Comparison of ENCODE assay signal across 4 worm cellular contexts in genomic region chrV:9699216-9699615, ce11.
TF ChIP-seq lines count a peak whose summit lies in the region.

No protein-coding gene starts in this region.

TF ChIP-seq in whole organism, L1 larva, 84 proteins besides CTCF, POLR2A, EP300 and RAD21:
- TF ChIP-seq elt-2 (tag; optimal IDR thresholded peaks at IDR 0.05; lab: Kevin White, UChicago) = peak; percentile 9
- no peak for TF ChIP-seq nhr-85 (tag; lab: Kevin White, UChicago)

TF ChIP-seq in whole organism, L3 larva, 47 proteins besides CTCF, POLR2A, EP300 and RAD21:
- TF ChIP-seq lin-15B (tag; optimal IDR thresholded peaks at IDR 0.05; lab: Kevin White, UChicago) = no peak
- TF ChIP-seq elt-2 (tag; optimal IDR thresholded peaks at IDR 0.05; lab: Kevin White, UChicago) = peak; percentile 15

TF ChIP-seq in whole organism, L4 larva, 104 proteins besides CTCF, POLR2A, EP300 and RAD21:
- TF ChIP-seq snpc-1.2 (GFP tag; IDR thresholded peaks at IDR 0.05; lab: Robert Waterston, UW) (no peak), dve-1 (tag; optimal IDR thresholded peaks at IDR 0.05; lab: Kevin White, UChicago; ENCODE audit: insufficient read depth) (peak; percentile 8), rbr-2 (tag; optimal IDR thresholded peaks at IDR 0.05; lab: Kevin White, UChicago) (no peak), Y5F2A.4 (GFP tag; optimal IDR thresholded peaks at IDR 0.05; lab: Kevin White, UChicago) (no peak), nhr-6 (tag; optimal IDR thresholded peaks at IDR 0.05; lab: Kevin White, UChicago) (no peak), pha-4 (GFP tag; IDR thresholded peaks at IDR 0.05; lab: Robert Waterston, UW) (no peak), pha-4 (tag; optimal IDR thresholded peaks at IDR 0.05; lab: Kevin White, UChicago) (no peak), fkh-10 (GFP tag; optimal IDR thresholded peaks at IDR 0.05; lab: Kevin White, UChicago) (no peak), spr-1 (tag; optimal IDR thresholded peaks at IDR 0.05; lab: Kevin White, UChicago) (no peak), ztf-7 (tag; optimal IDR thresholded peaks at IDR 0.05; lab: Kevin White, UChicago) (no peak)

TF ChIP-seq in whole organism, late embryonic, 69 proteins besides CTCF, POLR2A, EP300 and RAD21:
- TF ChIP-seq F13H6.1 (tag; optimal IDR thresholded peaks at IDR 0.05; lab: Kevin White, UChicago) (no peak), elt-2 (tag; optimal IDR thresholded peaks at IDR 0.05; lab: Kevin White, UChicago) (peak; percentile 99), unc-3 (GFP tag; conservative IDR thresholded peaks at IDR 0.05; lab: Robert Waterston, UW) (no peak), unc-3 (tag; optimal IDR thresholded peaks at IDR 0.05; lab: Kevin White, UChicago) (no peak)
TF ChIP-seq in whole organism, late embryonic: peak in this region for 1.
